Fruit fly (Drosophila melanogaster) whole organism, embryonic: ENCODE results near the gene Srr.
A peak's percentile ranks its signal among the peaks of the same experiment; 100 is the strongest.

Source experiments
- Adf1 ChIP-seq: fragments of 200-800 bp; sonication (Bioruptor generic); IDR thresholded peaks from 2 replicates; pipeline ENCODE4 v1.3.6; 2022; ENCODE audit warnings: missing biosample characterization, missing genetic modification characterization
- BtbVII ChIP-seq: fragments of 200-800 bp; sonication (Bioruptor generic); optimal IDR thresholded peaks from 3 replicates; lab custom pipeline; 2017; ENCODE audit warnings: missing biosample characterization, mild to moderate bottlenecking, missing genetic modification characterization
- CG10654 ChIP-seq: fragments of 200-800 bp; sonication (Bioruptor generic); optimal IDR thresholded peaks from 2 replicates; lab custom pipeline; 2016; ENCODE audit warnings: missing biosample characterization, missing genetic modification characterization
- CG11560 ChIP-seq: fragments of 200-800 bp; sonication (Bioruptor generic); IDR thresholded peaks from 3 replicates; pipeline ENCODE4 v1.3.6; 2022; ENCODE audit warnings: missing biosample characterization, missing genetic modification characterization
- CG15011 ChIP-seq: fragments of 200-800 bp; sonication (Bioruptor generic); optimal IDR thresholded peaks from 3 replicates; lab custom pipeline; 2018; ENCODE audit warnings: missing biosample characterization, mild to moderate bottlenecking, missing genetic modification characterization
- CG15269 ChIP-seq: fragments of 200-800 bp; sonication (Bioruptor generic); optimal IDR thresholded peaks from 2 replicates; lab custom pipeline; 2018; ENCODE audit warnings: missing biosample characterization, mild to moderate bottlenecking, missing genetic modification characterization, moderate library complexity
- CG1529 ChIP-seq: fragments of 200-800 bp; sonication (Bioruptor generic); optimal IDR thresholded peaks from 3 replicates; lab custom pipeline; 2018; ENCODE audit warnings: missing biosample characterization, missing genetic modification characterization
- CG1647 ChIP-seq: fragments of 200-800 bp; sonication (Bioruptor generic); optimal IDR thresholded peaks from 3 replicates; lab custom pipeline; 2016; ENCODE audit warnings: missing biosample characterization, missing genetic modification characterization
- CG17568 ChIP-seq: fragments of 200-800 bp; sonication (Bioruptor generic); optimal IDR thresholded peaks from 2 replicates; lab custom pipeline; 2018; ENCODE audit warnings: missing biosample characterization, mild to moderate bottlenecking, missing genetic modification characterization, moderate library complexity
- CG18619 ChIP-seq: fragments of 200-800 bp; sonication (Bioruptor generic); optimal IDR thresholded peaks from 3 replicates; lab custom pipeline; 2017; ENCODE audit warnings: missing biosample characterization, mild to moderate bottlenecking, missing genetic modification characterization
- CG31365 ChIP-seq: fragments of 200-800 bp; sonication (Bioruptor generic); optimal IDR thresholded peaks from 2 replicates; lab custom pipeline; 2018; ENCODE audit warnings: missing biosample characterization, mild to moderate bottlenecking, missing genetic modification characterization
- CG31441 ChIP-seq: fragments of 200-800 bp; sonication (Bioruptor generic); IDR thresholded peaks from 2 replicates; pipeline ENCODE4 v1.3.6; 2022; ENCODE audit warnings: missing biosample characterization, missing genetic modification characterization
- CG3281 ChIP-seq: fragments of 200-800 bp; sonication (Bioruptor generic); optimal IDR thresholded peaks from 3 replicates; lab custom pipeline; 2017; ENCODE audit warnings: missing biosample characterization, mild to moderate bottlenecking, missing genetic modification characterization
- CG34376 ChIP-seq: fragments of 200-800 bp; sonication (Bioruptor generic); optimal IDR thresholded peaks from 2 replicates; lab custom pipeline; 2018; ENCODE audit warnings: missing biosample characterization, mild to moderate bottlenecking, missing genetic modification characterization
- CG34422 ChIP-seq: fragments of 200-800 bp; sonication (Bioruptor generic); IDR thresholded peaks from 3 replicates; pipeline ENCODE4 v1.3.6; 2022; ENCODE audit warnings: missing biosample characterization, missing genetic modification characterization
- CG3726 ChIP-seq: fragments of 200-800 bp; sonication (Bioruptor generic); IDR thresholded peaks from 3 replicates; pipeline ENCODE4, ENCODE4 v1.3.6; 2022; ENCODE audit warnings: missing biosample characterization, missing genetic modification characterization
- CG4328 ChIP-seq: fragments of 200-800 bp; sonication (Bioruptor generic); optimal IDR thresholded peaks from 3 replicates; lab custom pipeline; 2017; ENCODE audit warnings: missing biosample characterization, missing genetic modification reagents, missing genetic modification characterization
- CG4360 ChIP-seq: fragments of 200-800 bp; sonication (Bioruptor generic); IDR thresholded peaks from 2 replicates; pipeline ENCODE4 v1.3.6; 2022; ENCODE audit warnings: missing biosample characterization, missing genetic modification characterization
- CG5180 ChIP-seq: fragments of 200-800 bp; sonication (Bioruptor generic); optimal IDR thresholded peaks from 3 replicates; lab custom pipeline; 2017; ENCODE audit warnings: missing biosample characterization, missing genetic modification characterization, mild to moderate bottlenecking, moderate library complexity, missing genetic modification reagents
- CG6254 ChIP-seq: fragments of 200-800 bp; sonication (Bioruptor generic); optimal IDR thresholded peaks from 3 replicates; lab custom pipeline; 2017; ENCODE audit warnings: mild to moderate bottlenecking, missing biosample characterization, missing genetic modification reagents, missing genetic modification characterization
- CG7372 ChIP-seq: fragments of 200-800 bp; sonication (Bioruptor generic); IDR thresholded peaks from 2 replicates; pipeline ENCODE4 v1.3.6; 2022; ENCODE audit warnings: missing biosample characterization, missing genetic modification characterization
- CG7745 ChIP-seq: fragments of 200-800 bp; sonication (Bioruptor generic); optimal IDR thresholded peaks from 2 replicates; lab custom pipeline; 2018; ENCODE audit warnings: missing biosample characterization, mild to moderate bottlenecking, missing genetic modification characterization, moderate library complexity
- CG8944 ChIP-seq: fragments of 200-800 bp; sonication (Bioruptor generic); optimal IDR thresholded peaks from 3 replicates; lab custom pipeline; 2016; ENCODE audit warnings: missing biosample characterization, missing genetic modification characterization
- CG9932 ChIP-seq: fragments of 200-800 bp; sonication (Bioruptor generic); IDR thresholded peaks from 2 replicates; pipeline ENCODE4 v1.3.6; 2022; ENCODE audit warnings: missing biosample characterization, missing genetic modification characterization
- CHES-1-like ChIP-seq: fragments of 200-800 bp; sonication (Bioruptor generic); optimal IDR thresholded peaks from 2 replicates; lab custom pipeline; 2016; ENCODE audit warnings: missing biosample characterization, missing genetic modification characterization
- CoRest ChIP-seq: fragments of 200-800 bp; sonication (Bioruptor generic); optimal IDR thresholded peaks from 3 replicates; lab custom pipeline; 2018; ENCODE audit warnings: missing biosample characterization, mild to moderate bottlenecking, missing genetic modification characterization, moderate library complexity
- D19A ChIP-seq: fragments of 200-800 bp; optimal IDR thresholded peaks from 3 replicates; lab custom pipeline; 2019; ENCODE audit warnings: missing biosample characterization, mild to moderate bottlenecking, missing genetic modification characterization, moderate library complexity
- Dbx ChIP-seq: fragments of 200-800 bp; sonication (Bioruptor generic); IDR thresholded peaks from 3 replicates; pipeline ENCODE4 v1.3.6; 2022; ENCODE audit warnings: missing biosample characterization, missing genetic modification characterization
- HLH3B ChIP-seq: fragments of 200-800 bp; sonication (Bioruptor generic); IDR thresholded peaks from 2 replicates; pipeline ENCODE4 v1.3.6; 2022; ENCODE audit warnings: missing biosample characterization, missing genetic modification characterization
- Hr39 ChIP-seq: fragments of >200 bp; optimal IDR thresholded peaks from 2 replicates; lab custom pipeline; 2017
- Lpt ChIP-seq: fragments of >200 bp; optimal IDR thresholded peaks from 2 replicates; lab custom pipeline; 2018; ENCODE audit warnings: missing biosample characterization, missing genetic modification characterization
- Max ChIP-seq: fragments of 200-800 bp; sonication (Bioruptor generic); optimal IDR thresholded peaks from 2 replicates; lab custom pipeline; 2016; ENCODE audit warnings: missing biosample characterization, mild to moderate bottlenecking, missing genetic modification characterization
- Myb ChIP-seq: fragments of 200-800 bp; sonication (Bioruptor generic); optimal IDR thresholded peaks from 2 replicates; lab custom pipeline; 2016; ENCODE audit warnings: missing biosample characterization, missing genetic modification characterization
- Nf-YC ChIP-seq: fragments of 200-800 bp; optimal IDR thresholded peaks from 3 replicates; lab custom pipeline; 2019; ENCODE audit warnings: missing biosample characterization, mild to moderate bottlenecking, missing genetic modification characterization, moderate library complexity
- Side ChIP-seq: fragments of 200-800 bp; sonication (Bioruptor generic); optimal IDR thresholded peaks from 2 replicates; lab custom pipeline; 2016; ENCODE audit warnings: missing biosample characterization, missing genetic modification characterization
- ac ChIP-seq: fragments of 200-800 bp; sonication (Bioruptor generic); optimal IDR thresholded peaks from 3 replicates; lab custom pipeline; 2017; ENCODE audit warnings: missing biosample characterization, mild to moderate bottlenecking, missing genetic modification characterization
- aop ChIP-seq: fragments of 200-800 bp; sonication (Bioruptor generic); IDR thresholded peaks from 2 replicates; pipeline ENCODE4 v1.3.6; 2022; ENCODE audit warnings: missing biosample characterization, missing genetic modification characterization
- az2 ChIP-seq: fragments of 200-800 bp; sonication (Bioruptor generic); optimal IDR thresholded peaks from 3 replicates; lab custom pipeline; 2016; ENCODE audit warnings: missing biosample characterization, missing genetic modification characterization
- chinmo ChIP-seq: fragments of 200-800 bp; sonication (Bioruptor generic); IDR thresholded peaks from 4 replicates; pipeline ENCODE4 v1.3.6; 2022; ENCODE audit warnings: missing biosample characterization, missing genetic modification characterization; ENCODE audit not compliant: partially characterized antibody
- dan ChIP-seq: fragments of 200-800 bp; sonication (Bioruptor generic); IDR thresholded peaks from 2 replicates; pipeline ENCODE4 v1.3.6; 2022; ENCODE audit warnings: missing biosample characterization, missing genetic modification characterization
- exex ChIP-seq: fragments of 200-800 bp; sonication (Bioruptor generic); optimal IDR thresholded peaks from 4 replicates; lab custom pipeline; 2018; ENCODE audit warnings: missing biosample characterization, mild to moderate bottlenecking, missing genetic modification characterization, moderate library complexity
- gcm2 ChIP-seq: fragments of 200-800 bp; sonication (Bioruptor generic); optimal IDR thresholded peaks from 2 replicates; lab custom pipeline; 2016; ENCODE audit warnings: missing biosample characterization, missing genetic modification characterization
- ham ChIP-seq: fragments of 200-800 bp; sonication (Bioruptor generic); IDR thresholded peaks from 2 replicates; pipeline ENCODE4 v1.3.6; 2022; ENCODE audit warnings: missing biosample characterization, missing genetic modification characterization
- ken ChIP-seq: fragments of 200-800 bp; sonication (Bioruptor generic); IDR thresholded peaks from 3 replicates; pipeline ENCODE4 v1.3.6; 2022; ENCODE audit warnings: missing biosample characterization, missing genetic modification characterization
- pho ChIP-seq: fragments of 200-800 bp; sonication (Bioruptor generic); optimal IDR thresholded peaks from 2 replicates; lab custom pipeline; 2016; ENCODE audit warnings: missing biosample characterization, missing genetic modification characterization
- sc ChIP-seq, 3 experiments: fragments of >200 bp in 2 of 3; fragments of 200-800 bp in 1 of 3; sonication (Bioruptor generic) in 1 of 3; optimal IDR thresholded peaks; 2 replicates in 2 of 3; 3 replicates in 1 of 3; lab custom pipeline; 2017; ENCODE audit warnings: mild to moderate bottlenecking in 1 of 3, missing biosample characterization in 1 of 3, missing genetic modification characterization in 1 of 3, missing genetic modification reagents in 1 of 3
- shn ChIP-seq: fragments of 200-800 bp; sonication (Bioruptor generic); optimal IDR thresholded peaks from 3 replicates; lab custom pipeline; 2016; ENCODE audit warnings: missing biosample characterization, missing genetic modification characterization
- tll ChIP-seq, 2 experiments: fragments of 200-800 bp in 1 of 2; fragments of >200 bp in 1 of 2; sonication (Bioruptor generic) in 1 of 2; optimal IDR thresholded peaks; 2 replicates each; lab custom pipeline; 2017 to 2019; ENCODE audit warnings: missing biosample characterization in 2 of 2, missing genetic modification characterization in 2 of 2, mild to moderate bottlenecking in 1 of 2, moderate library complexity in 1 of 2
- ttk ChIP-seq: fragments of 200-800 bp; sonication (Bioruptor generic); IDR thresholded peaks from 2 replicates; pipeline ENCODE4 v2.1.2; 2022; ENCODE audit warnings: missing biosample characterization, missing genetic modification characterization
- unc-4 ChIP-seq: fragments of 200-800 bp; sonication (Bioruptor generic); IDR thresholded peaks from 2 replicates; pipeline ENCODE4 v1.3.6; 2022; ENCODE audit warnings: missing biosample characterization, missing genetic modification characterization; ENCODE audit not compliant: partially characterized antibody

Gene Srr

DNA sequence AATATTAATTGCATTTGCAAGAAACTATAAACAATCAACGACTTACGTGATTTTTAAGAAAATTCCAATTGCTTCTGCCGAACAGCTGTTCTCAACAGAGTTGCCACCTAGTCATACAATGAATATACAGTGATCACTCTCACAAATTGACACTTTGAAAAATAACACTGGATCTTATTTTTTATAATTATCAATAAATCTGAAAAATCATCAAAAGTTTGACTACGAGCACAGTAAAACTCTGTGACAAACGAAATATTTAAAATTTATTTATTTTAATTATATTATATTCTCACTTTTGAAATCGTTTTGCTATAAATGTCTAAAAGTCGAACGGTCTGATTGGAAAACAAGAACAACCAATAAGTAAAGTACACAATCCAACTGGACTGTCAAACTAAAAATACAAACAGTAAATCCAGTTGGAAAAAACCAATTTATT lies 34.8 kb downstream of the Srr start, which contains the start of gene CG34117 (continued):
- peak; percentile 47 for TF ChIP-seq pho (GFP tag; lab: Kevin White, UChicago)
- TF ChIP-seq dan (GFP tag; lab: Robert Waterston, UW), result no peak
- TF ChIP-seq ken, result peak; percentile 86
- TF ChIP-seq CoRest (tag; lab: Kevin White, UChicago), result peak; percentile 78
- TF ChIP-seq HLH3B, result peak; percentile 81
- peak; percentile 58 for TF ChIP-seq CG1647 (GFP tag; lab: Kevin White, UChicago)
- TF ChIP-seq Lpt (GFP tag; lab: Kevin White, UChicago), result no peak
- peak; percentile 33; the same call in 1 of the 2 replicates for TF ChIP-seq ham (GFP tag; lab: Robert Waterston, UW)
- no peak for TF ChIP-seq chinmo (GFP tag; lab: Robert Waterston, UW)
- TF ChIP-seq CG7745 (tag; lab: Kevin White, UChicago), result no peak
- peak; percentile 88 for TF ChIP-seq az2
- TF ChIP-seq Myb (GFP tag; lab: Kevin White, UChicago), result no peak
- peak; percentile 79 for TF ChIP-seq CG31441
- peak; percentile 64 for TF ChIP-seq CG18619 (GFP tag; lab: Kevin White, UChicago)
- TF ChIP-seq CG7372, result peak; percentile 44; the same call in 1 of the 2 replicates
- TF ChIP-seq Dbx (GFP tag; lab: Robert Waterston, UW), result peak; percentile 81
- TF ChIP-seq CG4360, result no peak; the same call in 1 of the 2 replicates
- TF ChIP-seq CG34422 (GFP tag; lab: Robert Waterston, UW), result peak; percentile 88
- TF ChIP-seq CG1529, result peak; percentile 45
- TF ChIP-seq Adf1 (GFP tag; lab: Robert Waterston, UW), result peak; percentile 54; the same call in 1 of the 2 replicates
- peak in 1 of 2 experiments; percentile 61 for TF ChIP-seq tll (GFP tag; optimal IDR thresholded peaks at IDR 0.05; lab: Kevin White, UChicago)
- TF ChIP-seq ttk, result peak; percentile 67
- TF ChIP-seq CG15011 (GFP tag; lab: Kevin White, UChicago), result peak; percentile 55
- TF ChIP-seq shn (GFP tag; lab: Kevin White, UChicago), result peak; percentile 0
- TF ChIP-seq CG17568 (GFP tag; lab: Kevin White, UChicago), result peak; percentile 77
- peak; percentile 59 for TF ChIP-seq exex (tag; lab: Kevin White, UChicago)
- no peak for TF ChIP-seq gcm2
- TF ChIP-seq BtbVII (GFP tag; lab: Kevin White, UChicago), result peak; percentile 75
- TF ChIP-seq Nf-YC (tag; lab: Kevin White, UChicago), result peak; percentile 75
- TF ChIP-seq CG11560 (tag; lab: Robert Waterston, UW), result 0 out of 3 replicates have a peak, but pooled peaks have one; percentile 28
- peak; percentile 78 for TF ChIP-seq D19A (tag; lab: Kevin White, UChicago)
- peak; percentile 69 for TF ChIP-seq Max (GFP tag; lab: Kevin White, UChicago)
- TF ChIP-seq CG15269 (tag; lab: Kevin White, UChicago), result peak; percentile 88
- no peak for TF ChIP-seq CG31365 (tag; lab: Kevin White, UChicago)
- TF ChIP-seq aop (GFP tag; lab: Robert Waterston, UW), result no peak
- TF ChIP-seq CHES-1-like (GFP tag; lab: Kevin White, UChicago), result peak; percentile 12
- no peak for TF ChIP-seq ac (GFP tag; lab: Kevin White, UChicago)
- TF ChIP-seq sc (optimal IDR thresholded peaks at IDR 0.05; lab: Kevin White, UChicago), result no peak
- TF ChIP-seq sc (GFP tag; optimal IDR thresholded peaks at IDR 0.05; lab: Kevin White, UChicago), result peak; percentile 58
- peak; percentile 50 for TF ChIP-seq CG6254 (GFP tag; lab: Kevin White, UChicago)
- peak; percentile 95 for TF ChIP-seq CG9932 (GFP tag; lab: Robert Waterston, UW)
- peak; percentile 82 for TF ChIP-seq CG3281 (GFP tag; lab: Kevin White, UChicago)
- peak; percentile 71 for TF ChIP-seq CG4328 (GFP tag; lab: Kevin White, UChicago)
- peak; percentile 55 for TF ChIP-seq CG8944
- peak; percentile 74 for TF ChIP-seq CG34376 (GFP tag; lab: Kevin White, UChicago)
- TF ChIP-seq CG5180 (GFP tag; lab: Kevin White, UChicago), result peak; percentile 53
- TF ChIP-seq CG10654, result peak; percentile 76
- TF ChIP-seq Hr39 (lab: Kevin White, UChicago), result no peak
- TF ChIP-seq Side, result peak; percentile 67
- TF ChIP-seq unc-4 (GFP tag; lab: Robert Waterston, UW), result peak; percentile 29; the same call in 1 of the 2 replicates
- TF ChIP-seq CG3726 (GFP tag; lab: Robert Waterston, UW), result 0 out of 3 replicates have a peak, but pooled peaks have one; percentile 17
